Fruit fly (Drosophila melanogaster): Measurements from ENCODE around the gene Mtp.

dm6 chr2L:20883624-20884220 lies 39.0 kb downstream of the Mtp start:
- TF ChIP-seq Lpt (GFP tag; optimal IDR thresholded peaks at IDR 0.05), result no peak
- TF ChIP-seq Sox102F (GFP tag; optimal IDR thresholded peaks at IDR 0.05), result no peak
- TF ChIP-seq CG6792 (GFP tag; optimal IDR thresholded peaks at IDR 0.05), result no peak
- TF ChIP-seq svp (GFP tag), result peak; percentile 99
- TF ChIP-seq Blimp-1 (GFP tag; optimal IDR thresholded peaks at IDR 0.05), result no peak
- TF ChIP-seq cyc (GFP tag; optimal IDR thresholded peaks at IDR 0.05), result no peak
- TF ChIP-seq pdm3 (GFP tag; optimal IDR thresholded peaks at IDR 0.05), result no peak
- no peak for TF ChIP-seq OdsH (GFP tag; optimal IDR thresholded peaks at IDR 0.05)

All from whole organism, prepupa.